Worm (Caenorhabditis elegans) whole organism, L4 larva: ENCODE measurements around the gene F53B1.8.

Experiments
- F10B5.3 ChIP-seq: sonication (generic microtip); optimal IDR thresholded peaks from 2 replicates; lab custom pipeline; 2016; ENCODE audit warnings: mild to moderate bottlenecking, missing genetic modification characterization, missing compliant biosample characterization
- ceh-28 ChIP-seq: fragments of 150-350 bp; optimal IDR thresholded peaks from 2 replicates; lab custom pipeline; 2014; ENCODE audit warnings: missing biosample characterization, missing genetic modification reagents, missing genetic modification characterization
- nhr-237 ChIP-seq: sonication (generic microtip); optimal IDR thresholded peaks from 2 replicates; lab custom pipeline; 2017; ENCODE audit warnings: missing biosample characterization, missing genetic modification characterization
- nhr-28 ChIP-seq: fragments of 150-350 bp; optimal IDR thresholded peaks from 2 replicates; lab custom pipeline; 2014; ENCODE audit warnings: missing biosample characterization, missing genetic modification characterization
- nhr-6 ChIP-seq: fragments of 150-350 bp; optimal IDR thresholded peaks from 2 replicates; lab custom pipeline; 2014; ENCODE audit warnings: missing biosample characterization, missing genetic modification characterization
- pqm-1 ChIP-seq: sonication (generic microtip); optimal IDR thresholded peaks from 2 replicates; lab custom pipeline; 2017; ENCODE audit warnings: missing biosample characterization, missing genetic modification characterization
- saeg-2 ChIP-seq: fragments of 200-800 bp; sonication (Bioruptor generic); IDR thresholded peaks from 2 replicates; pipeline ENCODE4 v1.3.6; 2022; ENCODE audit warnings: missing genetic modification reagents, missing genetic modification characterization, missing compliant biosample characterization
- ztf-11 ChIP-seq: fragments of 150-350 bp; optimal IDR thresholded peaks from 2 replicates; lab custom pipeline; 2014; ENCODE audit warnings: missing biosample characterization, missing genetic modification characterization

DNA sequence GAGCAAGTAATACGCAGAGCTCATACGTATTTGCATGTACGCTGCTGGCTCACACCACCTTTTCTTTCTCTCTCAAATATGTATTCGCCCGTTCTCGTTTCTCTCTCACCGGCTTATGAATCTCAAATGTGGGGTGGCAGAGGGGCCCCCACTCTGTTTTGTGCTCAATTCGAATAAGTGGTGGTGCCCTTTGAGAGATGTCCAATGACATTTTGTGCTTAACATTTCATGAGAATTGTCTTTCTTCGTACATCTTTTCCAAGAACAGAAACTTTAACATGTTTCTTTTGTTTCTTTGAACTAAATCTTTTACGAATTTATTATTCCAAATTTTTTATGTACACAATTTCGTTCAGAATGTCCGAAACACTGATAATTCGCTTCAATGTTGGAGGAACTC, 46.0 kb downstream of the F53B1.8 start, which contains the start of gene F49H12.3:
- TF ChIP-seq nhr-237 = no peak
- no peak for TF ChIP-seq nhr-6 (tag; lab: Kevin White, UChicago)
- TF ChIP-seq pqm-1 (tag; lab: Kevin White, UChicago) = no peak
- no peak for TF ChIP-seq F10B5.3 (tag; lab: Kevin White, UChicago)
- no peak for TF ChIP-seq ztf-11 (tag; lab: Kevin White, UChicago)
- no peak for TF ChIP-seq nhr-28 (tag; lab: Kevin White, UChicago)
- no peak for TF ChIP-seq saeg-2
- no peak for TF ChIP-seq ceh-28 (tag; lab: Kevin White, UChicago)
